Fruit fly (Drosophila melanogaster): ENCODE measurements around the gene PGRP-LC.
A peak's percentile ranks its signal among the peaks of the same experiment; 100 is the strongest.

PGRP-LC gene

dm6 chr3L:9360217-9360692 is 21.6 kb downstream of the PGRP-LC start, which contains the start of gene Pdxk (continued):
- peak; percentile 52 for TF ChIP-seq CG7987 (GFP tag; optimal IDR thresholded peaks at IDR 0.05)
- no peak for TF ChIP-seq sr (GFP tag; IDR thresholded peaks at IDR 0.05)
- TF ChIP-seq bowl (GFP tag; IDR thresholded peaks at IDR 0.05), result no peak
- peak in 1 of 2 experiments; percentile 43 for TF ChIP-seq Trl (optimal IDR thresholded peaks at IDR 0.05)
- no peak for TF ChIP-seq Trl (GFP tag; optimal IDR thresholded peaks at IDR 0.05)
- TF ChIP-seq Jarid2 (GFP tag; optimal IDR thresholded peaks at IDR 0.05), result peak; percentile 24
- TF ChIP-seq CG12659 (GFP tag; optimal IDR thresholded peaks at IDR 0.05), result peak; percentile 47
- no peak for TF ChIP-seq tin (GFP tag; optimal IDR thresholded peaks at IDR 0.05)
- 0 out of 2 replicates have a peak, but pooled peaks have one; percentile 11 for TF ChIP-seq chm (GFP tag; IDR thresholded peaks at IDR 0.05)
- no peak for TF ChIP-seq seq (GFP tag; IDR thresholded peaks at IDR 0.05)
- no peak for TF ChIP-seq org-1 (GFP tag; optimal IDR thresholded peaks at IDR 0.05)
- TF ChIP-seq CG2875 (GFP tag; optimal IDR thresholded peaks at IDR 0.05), result no peak
- no peak for TF ChIP-seq CG33213 (GFP tag; optimal IDR thresholded peaks at IDR 0.05)
- peak; percentile 48; the same call in 2 of the 3 replicates for TF ChIP-seq row (GFP tag; IDR thresholded peaks at IDR 0.05)
- peak; percentile 35 for TF ChIP-seq gcm (GFP tag; optimal IDR thresholded peaks at IDR 0.05)
- TF ChIP-seq CG6254 (GFP tag; optimal IDR thresholded peaks at IDR 0.05), result peak; percentile 15
- peak; percentile 59 for TF ChIP-seq nom (GFP tag; optimal IDR thresholded peaks at IDR 0.05)
- peak; percentile 67 for TF ChIP-seq Dref (GFP tag; IDR thresholded peaks at IDR 0.05)
- TF ChIP-seq rib (GFP tag; IDR thresholded peaks at IDR 0.05), result no peak
- TF ChIP-seq Asciz (GFP tag; optimal IDR thresholded peaks at IDR 0.05), result no peak
- TF ChIP-seq vvl (GFP tag; IDR thresholded peaks at IDR 0.05), result peak; percentile 46
- TF ChIP-seq pan (optimal IDR thresholded peaks at IDR 0.05), result no peak
- TF ChIP-seq pan (GFP tag; optimal IDR thresholded peaks at IDR 0.05 in 1 of 2, IDR thresholded peaks at IDR 0.05 in 1 of 2), result no peak
- TF ChIP-seq tna (GFP tag; IDR thresholded peaks at IDR 0.05; ENCODE audit: partially characterized antibody), result no peak
- no peak for TF ChIP-seq maf-S (GFP tag; optimal IDR thresholded peaks at IDR 0.05)
- TF ChIP-seq dati (GFP tag; IDR thresholded peaks at IDR 0.05), result no peak
- TF ChIP-seq gro (GFP tag; optimal IDR thresholded peaks at IDR 0.05), result peak; percentile 0
- no peak for TF ChIP-seq CG7839 (tag; optimal IDR thresholded peaks at IDR 0.05)
- peak; percentile 34 for TF ChIP-seq kay (GFP tag; optimal IDR thresholded peaks at IDR 0.05)
- TF ChIP-seq Rfx (GFP tag; IDR thresholded peaks at IDR 0.05), result peak; percentile 43; the same call in 1 of the 2 replicates
- no peak for TF ChIP-seq Sox100B (GFP tag; optimal IDR thresholded peaks at IDR 0.05)
- no peak for TF ChIP-seq zen2 (GFP tag; IDR thresholded peaks at IDR 0.05; ENCODE audit: partially characterized antibody)
- TF ChIP-seq ken (GFP tag; IDR thresholded peaks at IDR 0.05), result no peak
- no peak for TF ChIP-seq sqz (GFP tag; optimal IDR thresholded peaks at IDR 0.05)
- TF ChIP-seq CG16813 (GFP tag; IDR thresholded peaks at IDR 0.05; ENCODE audit: partially characterized antibody), result 0 out of 3 replicates have a peak, but pooled peaks have one; percentile 19
- no peak for TF ChIP-seq Opbp (GFP tag; IDR thresholded peaks at IDR 0.05; ENCODE audit: partially characterized antibody)
- TF ChIP-seq CG10147 (GFP tag; optimal IDR thresholded peaks at IDR 0.05), result no peak
- TF ChIP-seq hkb (optimal IDR thresholded peaks at IDR 0.05), result no peak
- TF ChIP-seq hkb (GFP tag; IDR thresholded peaks at IDR 0.05), result peak; percentile 37
- no peak for TF ChIP-seq NfI (GFP tag; optimal IDR thresholded peaks at IDR 0.05)
- TF ChIP-seq Atf6 (GFP tag; IDR thresholded peaks at IDR 0.05), result no peak
- TF ChIP-seq CG9797 (GFP tag; optimal IDR thresholded peaks at IDR 0.05), result peak; percentile 49
- no peak for TF ChIP-seq tap (tag; optimal IDR thresholded peaks at IDR 0.05)
- peak; percentile 20 for TF ChIP-seq CG3281 (GFP tag; optimal IDR thresholded peaks at IDR 0.05)
- TF ChIP-seq lola (GFP tag; optimal IDR thresholded peaks at IDR 0.05), result no peak
- TF ChIP-seq CG5953 (GFP tag; IDR thresholded peaks at IDR 0.05), result no peak
- peak; percentile 35 for TF ChIP-seq CG2116 (GFP tag; optimal IDR thresholded peaks at IDR 0.05)
- TF ChIP-seq MTF-1 (GFP tag; optimal IDR thresholded peaks at IDR 0.05; ENCODE audit: borderline replicate concordance), result no peak
- TF ChIP-seq luna (GFP tag; optimal IDR thresholded peaks at IDR 0.05), result no peak
- no peak for TF ChIP-seq CG6791 (GFP tag; IDR thresholded peaks at IDR 0.05; ENCODE audit: partially characterized antibody)
- TF ChIP-seq CG12299 (tag; optimal IDR thresholded peaks at IDR 0.05), result peak; percentile 28
